Worm (Caenorhabditis elegans) whole organism, L3 larva: ENCODE measurements around the gene hid-1.

Experiments
- aly-2 ChIP-seq: fragments of 150-350 bp; optimal IDR thresholded peaks from 2 replicates; lab custom pipeline; 2014; ENCODE audit warnings: missing biosample characterization, missing genetic modification characterization
- egl-27 ChIP-seq: sonication (generic microtip); optimal IDR thresholded peaks from 4 replicates; lab custom pipeline; 2017; ENCODE audit warnings: missing biosample characterization, missing genetic modification reagents, missing genetic modification characterization
- fos-1 ChIP-seq: fragments of 150-350 bp; optimal IDR thresholded peaks from 2 replicates; lab custom pipeline; 2014; ENCODE audit warnings: missing biosample characterization, missing genetic modification characterization
- nhr-11 ChIP-seq: fragments of 150-350 bp; optimal IDR thresholded peaks from 2 replicates; lab custom pipeline; 2014; ENCODE audit warnings: missing biosample characterization, missing genetic modification characterization
- nhr-23 ChIP-seq: fragments of 150-350 bp; optimal IDR thresholded peaks from 2 replicates; lab custom pipeline; 2014; ENCODE audit warnings: missing biosample characterization, missing genetic modification reagents, missing genetic modification characterization
- nhr-237 ChIP-seq: fragments of 150-350 bp; optimal IDR thresholded peaks from 2 replicates; lab custom pipeline; 2014; ENCODE audit warnings: missing biosample characterization, missing genetic modification characterization
- nhr-25 ChIP-seq: sonication (generic microtip); optimal IDR thresholded peaks from 2 replicates; lab custom pipeline; 2017; ENCODE audit warnings: missing biosample characterization, missing genetic modification characterization
- unc-62 ChIP-seq: fragments of 150-350 bp; sonication (generic microtip); optimal IDR thresholded peaks from 4 replicates; lab custom pipeline; 2014; ENCODE audit warnings: missing biosample characterization, missing genetic modification reagents, missing genetic modification characterization

DNA sequence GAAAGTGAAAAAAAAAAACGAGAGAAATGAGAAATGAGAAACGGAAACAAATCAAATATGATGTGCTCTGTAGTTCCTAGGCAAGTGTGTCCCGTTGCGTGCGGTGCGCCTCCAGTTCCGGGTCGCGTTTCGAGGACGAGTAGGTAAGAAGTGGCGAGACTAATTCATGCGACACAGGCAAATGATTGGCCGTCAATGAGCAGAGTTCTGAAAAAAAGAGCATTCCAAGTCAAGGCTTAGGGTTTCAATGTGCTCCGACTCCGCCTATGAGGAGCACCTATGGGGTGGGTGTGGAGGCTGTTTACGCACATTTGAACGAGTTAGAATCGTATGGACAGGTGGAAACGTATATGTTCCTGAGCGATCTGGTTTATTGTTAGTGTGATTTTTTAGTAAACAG is 54.5 kb downstream of the hid-1 start:
- TF ChIP-seq nhr-11 (tag; lab: Kevin White, UChicago) = no peak
- TF ChIP-seq nhr-23 (tag; lab: Kevin White, UChicago) = no peak
- TF ChIP-seq fos-1 (tag; lab: Kevin White, UChicago) = no peak
- TF ChIP-seq nhr-237 (tag; lab: Kevin White, UChicago) = no peak
- TF ChIP-seq unc-62 = no peak
- TF ChIP-seq egl-27 = no peak
- TF ChIP-seq nhr-25 (tag; lab: Kevin White, UChicago) = no peak
- TF ChIP-seq aly-2 (tag; lab: Kevin White, UChicago) = no peak
